Fruit fly (Drosophila melanogaster) whole organism, adult: ENCODE data around the gene Erk7.

ENCODE experiments used
- CG14711 ChIP-seq: fragments of 200-800 bp; sonication (Bioruptor generic); optimal IDR thresholded peaks from 2 replicates; lab custom pipeline; 2018; ENCODE audit warnings: missing biosample characterization, mild to moderate bottlenecking, missing genetic modification characterization, moderate library complexity
- bab1 ChIP-seq: fragments of 200-800 bp; sonication (Bioruptor generic); optimal IDR thresholded peaks from 3 replicates; lab custom pipeline; 2019; ENCODE audit warnings: missing biosample characterization, mild to moderate bottlenecking, missing genetic modification characterization, moderate library complexity
- ovo ChIP-seq: fragments of 200-800 bp; sonication (Bioruptor generic); optimal IDR thresholded peaks from 2 replicates; lab custom pipeline; 2016; ENCODE audit warnings: missing biosample characterization, missing genetic modification characterization

DNA sequence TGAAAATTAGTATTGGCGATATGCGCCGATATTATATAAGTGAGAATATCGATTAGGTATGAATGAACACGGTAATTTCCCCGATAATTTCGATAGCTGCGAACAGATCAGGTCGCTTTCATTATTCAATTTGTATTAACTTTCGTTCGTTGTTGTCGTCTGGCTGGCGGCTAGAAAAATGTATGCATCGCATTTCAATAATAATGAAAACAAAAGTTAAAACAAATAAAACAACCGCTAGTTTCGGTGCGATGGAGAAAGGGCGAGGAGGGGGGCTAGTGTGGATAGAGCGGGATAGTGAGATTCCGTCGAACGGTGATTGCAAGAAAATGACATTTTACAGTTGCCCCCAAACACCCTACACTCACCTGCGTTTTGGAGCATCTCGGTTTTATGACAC is 43.1 kb downstream of the Erk7 start:
- peak; percentile 30 for TF ChIP-seq ovo (GFP tag; lab: Kevin White, UChicago)
- no peak for TF ChIP-seq CG14711 (tag; lab: Kevin White, UChicago)
- no peak for TF ChIP-seq bab1 (GFP tag; lab: Kevin White, UChicago)
